Fruit fly (Drosophila melanogaster) whole organism, embryonic: ENCODE measurements around the gene CG4733.

Source experiments
- Bgb ChIP-seq: fragments of 200-800 bp; sonication (Bioruptor generic); IDR thresholded peaks from 2 replicates; pipeline ENCODE4 v1.3.6; 2022; ENCODE audit warnings: missing biosample characterization, missing genetic modification characterization; ENCODE audit not compliant: partially characterized antibody
- CG12942 ChIP-seq: fragments of 200-800 bp; sonication (Bioruptor generic); optimal IDR thresholded peaks from 3 replicates; lab custom pipeline; 2016; ENCODE audit warnings: missing biosample characterization, missing genetic modification characterization
- CG14050 ChIP-seq: fragments of 200-800 bp; sonication (Bioruptor generic); IDR thresholded peaks from 3 replicates; pipeline ENCODE4 v1.3.6; 2022; ENCODE audit warnings: missing biosample characterization, missing genetic modification characterization
- CG16815 ChIP-seq: fragments of 200-800 bp; sonication (Bioruptor generic); optimal IDR thresholded peaks from 3 replicates; lab custom pipeline; 2017; ENCODE audit warnings: missing biosample characterization, mild to moderate bottlenecking, missing genetic modification characterization
- CG16863 ChIP-seq: fragments of 200-800 bp; sonication (Bioruptor generic); optimal IDR thresholded peaks from 3 replicates; lab custom pipeline; 2016; ENCODE audit warnings: missing biosample characterization, missing genetic modification characterization
- CG17328 ChIP-seq: fragments of 200-800 bp; sonication (Bioruptor generic); IDR thresholded peaks from 2 replicates; pipeline ENCODE4 v1.3.6; 2022; ENCODE audit warnings: missing biosample characterization, missing genetic modification characterization
- CG18599 ChIP-seq: fragments of 200-800 bp; sonication (Bioruptor generic); optimal IDR thresholded peaks from 3 replicates; lab custom pipeline; 2017; ENCODE audit warnings: missing biosample characterization, missing genetic modification characterization, mild to moderate bottlenecking, moderate library complexity, missing genetic modification reagents
- CG2116 ChIP-seq: fragments of 200-800 bp; sonication (Bioruptor generic); optimal IDR thresholded peaks from 3 replicates; lab custom pipeline; 2018; ENCODE audit warnings: missing biosample characterization, mild to moderate bottlenecking, missing genetic modification characterization
- CG2129 ChIP-seq: fragments of 200-800 bp; sonication (Bioruptor generic); IDR thresholded peaks from 2 replicates; pipeline ENCODE4 v1.3.6; 2022; ENCODE audit warnings: missing biosample characterization, missing genetic modification characterization; ENCODE audit not compliant: partially characterized antibody
- CG30403 ChIP-seq: fragments of 200-800 bp; sonication (Bioruptor generic); optimal IDR thresholded peaks from 3 replicates; lab custom pipeline; 2016; ENCODE audit warnings: missing biosample characterization, missing genetic modification characterization
- CG3065 ChIP-seq: fragments of 200-800 bp; sonication (Bioruptor generic); optimal IDR thresholded peaks from 2 replicates; lab custom pipeline; 2016; ENCODE audit warnings: missing biosample characterization, missing genetic modification characterization
- CG32532 ChIP-seq: fragments of 200-800 bp; sonication (Bioruptor generic); IDR thresholded peaks from 2 replicates; pipeline ENCODE4 v1.3.6; 2022; ENCODE audit warnings: missing biosample characterization, missing genetic modification characterization
- CG34376 ChIP-seq: fragments of 200-800 bp; sonication (Bioruptor generic); optimal IDR thresholded peaks from 2 replicates; lab custom pipeline; 2018; ENCODE audit warnings: missing biosample characterization, mild to moderate bottlenecking, missing genetic modification characterization
- CG5953 ChIP-seq: fragments of 200-800 bp; sonication (Bioruptor generic); IDR thresholded peaks from 2 replicates; pipeline ENCODE4 v1.3.6; 2022; ENCODE audit warnings: missing biosample characterization, missing genetic modification characterization
- CG6654 ChIP-seq: fragments of 200-800 bp; sonication (Bioruptor generic); optimal IDR thresholded peaks from 2 replicates; lab custom pipeline; 2017; ENCODE audit warnings: missing biosample characterization, mild to moderate bottlenecking, missing genetic modification characterization
- CG7987 ChIP-seq: fragments of 200-800 bp; sonication (Bioruptor generic); optimal IDR thresholded peaks from 2 replicates; lab custom pipeline; 2018; ENCODE audit warnings: missing biosample characterization, mild to moderate bottlenecking, missing genetic modification characterization, moderate library complexity
- CG8281 ChIP-seq: fragments of 200-800 bp; sonication (Bioruptor generic); optimal IDR thresholded peaks from 2 replicates; lab custom pipeline; 2018; ENCODE audit warnings: missing biosample characterization, mild to moderate bottlenecking, missing genetic modification characterization, moderate library complexity
- CG8290 ChIP-seq, 3 experiments: fragments of 200-800 bp; sonication (Bioruptor generic); optimal IDR thresholded peaks; 2 replicates each; lab custom pipeline; 2016 to 2019; ENCODE audit warnings: missing biosample characterization in 3 of 3, missing genetic modification characterization in 3 of 3, mild to moderate bottlenecking in 2 of 3, moderate library complexity in 1 of 3
- CG9727 ChIP-seq: fragments of 200-800 bp; sonication (Bioruptor generic); optimal IDR thresholded peaks from 3 replicates; lab custom pipeline; 2017; ENCODE audit warnings: missing biosample characterization, mild to moderate bottlenecking, missing genetic modification characterization
- CG9797 ChIP-seq: fragments of 200-800 bp; sonication (Bioruptor generic); optimal IDR thresholded peaks from 3 replicates; lab custom pipeline; 2018; ENCODE audit warnings: missing biosample characterization, mild to moderate bottlenecking, missing genetic modification characterization
- Camta ChIP-seq: fragments of 200-800 bp; sonication (Bioruptor generic); optimal IDR thresholded peaks from 2 replicates; lab custom pipeline; 2016; ENCODE audit warnings: missing biosample characterization, missing genetic modification characterization
- Fer2 ChIP-seq: fragments of 200-800 bp; sonication (Bioruptor generic); optimal IDR thresholded peaks from 2 replicates; lab custom pipeline; 2018; ENCODE audit warnings: missing biosample characterization, mild to moderate bottlenecking, missing genetic modification characterization, moderate library complexity
- H15 ChIP-seq: fragments of 200-800 bp; sonication (Bioruptor generic); IDR thresholded peaks from 3 replicates; pipeline ENCODE4 v1.3.6; 2022; ENCODE audit warnings: missing biosample characterization, missing genetic modification characterization
- Hand ChIP-seq: fragments of 200-800 bp; sonication (Bioruptor generic); optimal IDR thresholded peaks from 2 replicates; lab custom pipeline; 2017; ENCODE audit warnings: mild to moderate bottlenecking, missing biosample characterization, missing genetic modification reagents, missing genetic modification characterization
- Hey ChIP-seq: fragments of 200-800 bp; sonication (Bioruptor generic); optimal IDR thresholded peaks from 3 replicates; lab custom pipeline; 2018; ENCODE audit warnings: missing biosample characterization, mild to moderate bottlenecking, missing genetic modification characterization
- Hsf ChIP-seq: fragments of 200-800 bp; sonication (Bioruptor generic); optimal IDR thresholded peaks from 3 replicates; lab custom pipeline; 2016; ENCODE audit warnings: missing biosample characterization, missing genetic modification characterization
- MBD-R2 ChIP-seq: fragments of 200-800 bp; sonication (Bioruptor generic); IDR thresholded peaks from 2 replicates; pipeline ENCODE4 v1.3.6; 2022; ENCODE audit warnings: missing biosample characterization, missing genetic modification characterization
- Med ChIP-seq: fragments of 200-800 bp; sonication (Bioruptor generic); peaks from one replicate; lab custom pipeline; 2016; ENCODE audit warnings: missing biosample characterization, missing genetic modification characterization, mild to moderate bottlenecking, inconsistent platforms, moderate library complexity
- Neu2 ChIP-seq: fragments of 200-800 bp; sonication (Bioruptor generic); optimal IDR thresholded peaks from 3 replicates; lab custom pipeline; 2016; ENCODE audit warnings: missing biosample characterization, missing genetic modification characterization, borderline replicate concordance
- Ptx1 ChIP-seq: fragments of 200-800 bp; sonication (Bioruptor generic); IDR thresholded peaks from 2 replicates; pipeline ENCODE4 v1.3.6; 2022; ENCODE audit warnings: missing biosample characterization, missing genetic modification characterization
- Sox102F ChIP-seq: fragments of 200-800 bp; sonication (Bioruptor generic); optimal IDR thresholded peaks from 2 replicates; lab custom pipeline; 2018; ENCODE audit warnings: missing biosample characterization, mild to moderate bottlenecking, missing genetic modification characterization, moderate library complexity
- ac ChIP-seq: fragments of 200-800 bp; sonication (Bioruptor generic); optimal IDR thresholded peaks from 3 replicates; lab custom pipeline; 2017; ENCODE audit warnings: missing biosample characterization, mild to moderate bottlenecking, missing genetic modification characterization
- al ChIP-seq: fragments of 200-800 bp; sonication (Bioruptor generic); IDR thresholded peaks from 2 replicates; pipeline ENCODE4 v1.3.6; 2022; ENCODE audit warnings: missing biosample characterization, missing genetic modification characterization
- caup ChIP-seq: fragments of 200-800 bp; sonication (Bioruptor generic); optimal IDR thresholded peaks from 3 replicates; lab custom pipeline; 2017; ENCODE audit warnings: missing biosample characterization, mild to moderate bottlenecking, missing genetic modification characterization, moderate library complexity; ENCODE audit not compliant: severe bottlenecking
- cwo ChIP-seq: fragments of 200-800 bp; sonication (Bioruptor generic); optimal IDR thresholded peaks from 3 replicates; lab custom pipeline; 2017; ENCODE audit warnings: missing biosample characterization, missing genetic modification characterization, mild to moderate bottlenecking, moderate library complexity, missing genetic modification reagents
- dmrt11E ChIP-seq: fragments of 200-800 bp; sonication (Bioruptor generic); optimal IDR thresholded peaks from 3 replicates; lab custom pipeline; 2018; ENCODE audit warnings: missing biosample characterization, mild to moderate bottlenecking, missing genetic modification characterization, moderate library complexity
- exex ChIP-seq: fragments of 200-800 bp; sonication (Bioruptor generic); optimal IDR thresholded peaks from 4 replicates; lab custom pipeline; 2018; ENCODE audit warnings: missing biosample characterization, mild to moderate bottlenecking, missing genetic modification characterization, moderate library complexity
- grau ChIP-seq: fragments of 200-800 bp; optimal IDR thresholded peaks from 3 replicates; lab custom pipeline; 2019; ENCODE audit warnings: missing biosample characterization, mild to moderate bottlenecking, missing genetic modification characterization, moderate library complexity
- hbn ChIP-seq: fragments of 200-800 bp; sonication (Bioruptor generic); IDR thresholded peaks from 2 replicates; pipeline ENCODE4 v1.3.6; 2022; ENCODE audit warnings: missing biosample characterization, missing genetic modification characterization; ENCODE audit not compliant: partially characterized antibody
- lab ChIP-seq: fragments of 200-800 bp; sonication (Bioruptor generic); optimal IDR thresholded peaks from 3 replicates; lab custom pipeline; 2017; ENCODE audit warnings: missing biosample characterization, missing genetic modification characterization, mild to moderate bottlenecking, moderate library complexity, missing genetic modification reagents
- mam ChIP-seq: fragments of 200-800 bp; sonication (Bioruptor generic); optimal IDR thresholded peaks from 3 replicates; lab custom pipeline; 2016; ENCODE audit warnings: missing biosample characterization, missing genetic modification characterization
- nerfin-2 ChIP-seq: fragments of 200-800 bp; sonication (Bioruptor generic); IDR thresholded peaks from 2 replicates; pipeline ENCODE4 v1.3.6; 2022; ENCODE audit warnings: missing biosample characterization, missing genetic modification characterization; ENCODE audit not compliant: partially characterized antibody
- pfk ChIP-seq: fragments of 200-800 bp; sonication (Bioruptor generic); optimal IDR thresholded peaks from 2 replicates; lab custom pipeline; 2018; ENCODE audit warnings: missing biosample characterization, mild to moderate bottlenecking, missing genetic modification characterization, moderate library complexity
- row ChIP-seq: fragments of 200-800 bp; sonication (Bioruptor generic); IDR thresholded peaks from 3 replicates; pipeline ENCODE4 v1.3.6; 2022; ENCODE audit warnings: missing biosample characterization, missing genetic modification characterization
- scrt ChIP-seq: fragments of 200-800 bp; sonication (Bioruptor generic); optimal IDR thresholded peaks from 2 replicates; lab custom pipeline; 2018; ENCODE audit warnings: missing biosample characterization, mild to moderate bottlenecking, missing genetic modification characterization, moderate library complexity
- so ChIP-seq: fragments of 200-800 bp; sonication (Bioruptor generic); IDR thresholded peaks from 3 replicates; pipeline ENCODE4 v1.3.6; 2022; ENCODE audit warnings: missing biosample characterization, missing genetic modification characterization
- tio ChIP-seq: fragments of 200-800 bp; sonication (Bioruptor generic); optimal IDR thresholded peaks from 2 replicates; lab custom pipeline; 2017; ENCODE audit warnings: missing biosample characterization, missing genetic modification characterization, inconsistent platforms
- twi ChIP-seq: fragments of 200-800 bp; optimal IDR thresholded peaks from 2 replicates; lab custom pipeline; 2019; ENCODE audit warnings: missing biosample characterization, mild to moderate bottlenecking, missing genetic modification characterization, moderate library complexity

The CG4733 gene

DNA sequence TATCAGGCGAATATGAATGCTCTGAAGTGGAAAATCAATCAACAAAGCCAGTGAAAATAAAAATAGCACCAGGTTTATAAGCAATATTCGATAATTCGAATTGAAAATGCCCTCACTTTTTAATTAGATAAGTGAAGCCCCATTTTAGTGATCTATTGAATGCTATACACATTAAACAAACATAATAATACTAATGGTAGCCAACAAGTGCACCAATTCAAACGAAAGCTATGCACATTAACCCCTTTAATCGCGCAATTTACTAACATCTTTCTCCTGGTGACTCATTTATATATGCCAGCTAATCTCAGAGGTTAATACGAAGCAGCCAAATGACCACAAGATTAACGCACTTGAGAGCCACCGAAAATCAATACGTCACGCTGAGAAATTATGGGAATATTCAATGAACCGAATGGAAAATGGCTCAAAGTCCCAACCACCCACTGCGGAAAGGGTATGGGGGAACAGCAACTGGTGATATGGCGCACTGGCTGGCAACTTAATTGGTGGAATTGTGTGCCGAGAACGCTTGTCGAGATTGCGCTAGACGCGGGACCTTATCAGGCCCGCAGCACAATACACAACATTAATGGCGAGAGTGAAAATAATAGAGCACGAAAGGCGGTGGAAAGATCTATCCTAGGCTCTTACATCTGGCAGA lies 31.0 kb upstream of the CG4733 start (continued):
- TF ChIP-seq CG8281 (no peak), lab (GFP tag; lab: Kevin White, UChicago) (peak; percentile 57), CG17328 (GFP tag; lab: Robert Waterston, UW) (no peak), cwo (peak; percentile 36), CG9797 (GFP tag; lab: Kevin White, UChicago) (no peak), Hand (GFP tag; lab: Kevin White, UChicago) (peak; percentile 28), CG7987 (GFP tag; lab: Kevin White, UChicago) (peak; percentile 18), CG2129 (GFP tag; lab: Robert Waterston, UW) (no peak), H15 (GFP tag; lab: Robert Waterston, UW) (no peak), CG3065 (GFP tag; lab: Kevin White, UChicago) (no peak), CG32532 (GFP tag; lab: Robert Waterston, UW) (0 out of 2 replicates have a peak, but pooled peaks have one; percentile 26), so (GFP tag; lab: Robert Waterston, UW) (peak; percentile 34; the same call in 1 of the 3 replicates), Hsf (GFP tag; lab: Kevin White, UChicago) (no peak), CG6654 (no peak), mam (GFP tag; lab: Kevin White, UChicago) (peak; percentile 14), CG16815 (GFP tag; lab: Kevin White, UChicago) (no peak), CG2116 (no peak), CG12942 (GFP tag; lab: Kevin White, UChicago) (no peak), Neu2 (GFP tag; lab: Kevin White, UChicago) (no peak), row (GFP tag; lab: Robert Waterston, UW) (peak; percentile 63), twi (peak; percentile 9), CG16863 (GFP tag; lab: Kevin White, UChicago) (no peak), pfk (GFP tag; lab: Kevin White, UChicago) (no peak), CG9727 (GFP tag; lab: Kevin White, UChicago) (peak; percentile 25), ac (no peak), Med (GFP tag; lab: Kevin White, UChicago) (peak; percentile 83), MBD-R2 (GFP tag; lab: Robert Waterston, UW) (no peak), hbn (GFP tag; lab: Robert Waterston, UW) (no peak), Hey (peak; percentile 79), dmrt11E (no peak), nerfin-2 (GFP tag; lab: Robert Waterston, UW) (no peak), caup (GFP tag; lab: Kevin White, UChicago) (peak; percentile 18), tio (GFP tag; lab: Kevin White, UChicago) (no peak), grau (tag; lab: Kevin White, UChicago) (peak; percentile 18), Bgb (GFP tag; lab: Robert Waterston, UW) (no peak), al (GFP tag; lab: Robert Waterston, UW) (no peak), Fer2 (tag; lab: Kevin White, UChicago) (no peak), Sox102F (peak; percentile 1), CG8290 (GFP tag; optimal IDR thresholded peaks at IDR 0.05; lab: Kevin White, UChicago) (no peak), CG8290 (tag; optimal IDR thresholded peaks at IDR 0.05; lab: Kevin White, UChicago) (peak in 1 of 2 experiments; percentile 30), CG14050 (GFP tag; lab: Robert Waterston, UW) (no peak), Camta (GFP tag; lab: Kevin White, UChicago) (no peak), scrt (GFP tag; lab: Kevin White, UChicago) (no peak), exex (peak; percentile 89), CG30403 (GFP tag; lab: Kevin White, UChicago) (peak; percentile 7), CG18599 (GFP tag; lab: Kevin White, UChicago) (peak; percentile 45), Ptx1 (GFP tag; lab: Robert Waterston, UW) (no peak), CG5953 (GFP tag; lab: Robert Waterston, UW) (no peak), CG34376 (GFP tag; lab: Kevin White, UChicago) (peak; percentile 50)
